Worm (Caenorhabditis elegans): ENCODE measurements around the gene rcq-5.

rcq-5 gene

DNA sequence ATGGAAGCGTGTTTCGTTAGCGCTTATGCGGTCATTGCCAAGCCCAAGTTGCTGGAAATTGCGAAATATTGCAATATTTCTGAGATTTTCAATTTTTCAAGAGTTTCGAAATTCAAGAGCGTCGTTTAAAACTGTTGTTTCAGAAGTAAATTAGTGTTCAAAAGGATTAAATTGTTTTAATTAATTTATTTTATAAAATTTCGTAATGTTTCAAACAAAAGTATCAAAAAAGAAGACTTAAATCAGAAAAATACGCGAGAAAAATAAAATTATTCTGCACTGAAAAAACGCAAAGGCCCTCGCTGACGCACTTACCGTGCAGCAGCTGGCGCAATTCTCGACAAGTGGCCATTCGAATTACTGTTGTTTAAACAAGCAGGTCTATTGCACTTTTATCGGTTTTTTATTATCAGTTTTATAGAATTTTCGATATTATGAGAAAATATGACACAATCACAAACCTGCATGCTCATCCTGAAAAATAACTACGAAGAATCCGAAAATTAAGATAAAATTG lies 53.7 kb downstream of the rcq-5 start, which contains the start of gene tif-1A:
tif-1A (minus strand) TSS at position 51 of the 517 bp plus-strand sequence.
- TF ChIP-seq unc-120 (tag; optimal IDR thresholded peaks at IDR 0.05; ENCODE audit: poor library complexity, severe bottlenecking) (no peak), lin-13 (tag; optimal IDR thresholded peaks at IDR 0.05) (peak; percentile 89), mep-1 (tag; optimal IDR thresholded peaks at IDR 0.05) (peak; percentile 88), nhr-237 (tag; optimal IDR thresholded peaks at IDR 0.05) (peak; percentile 40), ces-1 (GFP tag; optimal IDR thresholded peaks at IDR 0.05) (peak; percentile 63), ceh-39 (tag; optimal IDR thresholded peaks at IDR 0.05) (peak; percentile 75), M03D4.4 (tag; optimal IDR thresholded peaks at IDR 0.05) (peak; percentile 59), ztf-11 (tag; optimal IDR thresholded peaks at IDR 0.05) (no peak), hlh-1 (tag; optimal IDR thresholded peaks at IDR 0.05) (peak; percentile 26), blmp-1 (tag; optimal IDR thresholded peaks at IDR 0.05) (no peak), lsy-2 (tag; optimal IDR thresholded peaks at IDR 0.05) (peak; percentile 84), mls-2 (tag; optimal IDR thresholded peaks at IDR 0.05) (peak; percentile 24), sptf-1 (tag; optimal IDR thresholded peaks at IDR 0.05) (peak; percentile 58), pha-4 (tag; optimal IDR thresholded peaks at IDR 0.05) (peak; percentile 83)

All from whole organism, mixed stage, embryonic.